Worm (Caenorhabditis elegans) whole organism, L3 larva: ENCODE results near the gene T06D8.10.

Experiments
- R02D3.7 ChIP-seq: fragments of 150-350 bp; optimal IDR thresholded peaks from 2 replicates; lab custom pipeline; 2014; ENCODE audit warnings: missing biosample characterization, missing genetic modification characterization
- ZK546.5 ChIP-seq: sonication (generic microtip); optimal IDR thresholded peaks from 2 replicates; lab custom pipeline; 2017; ENCODE audit warnings: missing biosample characterization, missing genetic modification characterization
- aly-2 ChIP-seq: fragments of 150-350 bp; optimal IDR thresholded peaks from 2 replicates; lab custom pipeline; 2014; ENCODE audit warnings: missing biosample characterization, missing genetic modification characterization
- ama-1 ChIP-seq: fragments of 150-350 bp; optimal IDR thresholded peaks from 2 replicates; lab custom pipeline; 2018
- ceh-16 ChIP-seq: sonication (generic microtip); optimal IDR thresholded peaks from 2 replicates; lab custom pipeline; 2017; ENCODE audit warnings: missing biosample characterization, missing genetic modification characterization
- ceh-82 ChIP-seq: fragments of 150-350 bp; optimal IDR thresholded peaks from 2 replicates; lab custom pipeline; 2014; ENCODE audit warnings: missing biosample characterization, missing genetic modification characterization
- daf-12 ChIP-seq: fragments of 150-350 bp; optimal IDR thresholded peaks from 2 replicates; lab custom pipeline; 2014; ENCODE audit warnings: missing biosample characterization, missing genetic modification reagents, missing genetic modification characterization
- egl-27 ChIP-seq: sonication (generic microtip); optimal IDR thresholded peaks from 4 replicates; lab custom pipeline; 2017; ENCODE audit warnings: missing biosample characterization, missing genetic modification reagents, missing genetic modification characterization
- egl-5 ChIP-seq: fragments of 150-350 bp; optimal IDR thresholded peaks from 2 replicates; lab custom pipeline; 2017; ENCODE audit warnings: missing biosample characterization, missing genetic modification reagents, missing genetic modification characterization, inconsistent platforms
- elt-1 ChIP-seq: fragments of 150-350 bp; optimal IDR thresholded peaks from 2 replicates; lab custom pipeline; 2014; ENCODE audit warnings: missing biosample characterization, missing genetic modification characterization
- elt-2 ChIP-seq: sonication (generic microtip); optimal IDR thresholded peaks from 2 replicates; lab custom pipeline; 2016; ENCODE audit warnings: missing genetic modification reagents, mild to moderate bottlenecking, missing genetic modification characterization, missing compliant biosample characterization
- eor-1 ChIP-seq, 2 experiments: fragments of 150-350 bp; optimal IDR thresholded peaks; 2 replicates each; lab custom pipeline; 2014 to 2018; ENCODE audit warnings: missing biosample characterization in 2 of 2, missing genetic modification characterization in 2 of 2
- fkh-2 ChIP-seq: fragments of 150-350 bp; optimal IDR thresholded peaks from 2 replicates; lab custom pipeline; 2014; ENCODE audit warnings: missing biosample characterization, missing genetic modification reagents, missing genetic modification characterization
- fos-1 ChIP-seq: fragments of 150-350 bp; optimal IDR thresholded peaks from 2 replicates; lab custom pipeline; 2014; ENCODE audit warnings: missing biosample characterization, missing genetic modification characterization
- jun-1 ChIP-seq: fragments of 150-350 bp; optimal IDR thresholded peaks from 2 replicates; lab custom pipeline; 2014; ENCODE audit warnings: missing biosample characterization, missing genetic modification reagents, missing genetic modification characterization
- lin-15B ChIP-seq: fragments of 150-350 bp; optimal IDR thresholded peaks from 2 replicates; lab custom pipeline; 2014; ENCODE audit warnings: missing biosample characterization, missing genetic modification characterization
- lin-39 ChIP-seq: fragments of 150-350 bp; optimal IDR thresholded peaks from 2 replicates; lab custom pipeline; 2018; ENCODE audit warnings: missing biosample characterization, missing genetic modification reagents, missing genetic modification characterization
- lsy-12 ChIP-seq: sonication (generic microtip); optimal IDR thresholded peaks from 2 replicates; lab custom pipeline; 2016; ENCODE audit warnings: mild to moderate bottlenecking, missing genetic modification characterization, missing compliant biosample characterization
- mdl-1 ChIP-seq: fragments of 150-350 bp; optimal IDR thresholded peaks from 2 replicates; lab custom pipeline; 2014; ENCODE audit warnings: missing biosample characterization, missing genetic modification characterization
- nhr-11 ChIP-seq: fragments of 150-350 bp; optimal IDR thresholded peaks from 2 replicates; lab custom pipeline; 2014; ENCODE audit warnings: missing biosample characterization, missing genetic modification characterization
- nhr-12 ChIP-seq: fragments of 150-350 bp; optimal IDR thresholded peaks from 2 replicates; lab custom pipeline; 2014; ENCODE audit warnings: missing biosample characterization, missing genetic modification characterization
- nhr-23 ChIP-seq: fragments of 150-350 bp; optimal IDR thresholded peaks from 2 replicates; lab custom pipeline; 2014; ENCODE audit warnings: missing biosample characterization, missing genetic modification reagents, missing genetic modification characterization
- nhr-237 ChIP-seq: fragments of 150-350 bp; optimal IDR thresholded peaks from 2 replicates; lab custom pipeline; 2014; ENCODE audit warnings: missing biosample characterization, missing genetic modification characterization
- nhr-25 ChIP-seq: sonication (generic microtip); optimal IDR thresholded peaks from 2 replicates; lab custom pipeline; 2017; ENCODE audit warnings: missing biosample characterization, missing genetic modification characterization
- nhr-28 ChIP-seq: fragments of 150-350 bp; optimal IDR thresholded peaks from 2 replicates; lab custom pipeline; 2014; ENCODE audit warnings: missing biosample characterization, missing genetic modification characterization
- nhr-43 ChIP-seq: sonication (generic microtip); optimal IDR thresholded peaks from 2 replicates; lab custom pipeline; 2016; ENCODE audit warnings: mild to moderate bottlenecking, missing genetic modification characterization, missing compliant biosample characterization; ENCODE audit not compliant: poor library complexity, severe bottlenecking
- nhr-67 ChIP-seq: fragments of 150-350 bp; optimal IDR thresholded peaks from 2 replicates; lab custom pipeline; 2014; ENCODE audit warnings: missing biosample characterization, missing genetic modification characterization
- nhr-76 ChIP-seq: fragments of 150-350 bp; sonication (generic microtip); optimal IDR thresholded peaks from 5 replicates; lab custom pipeline; 2014; ENCODE audit warnings: missing biosample characterization, missing genetic modification characterization
- nhr-77 ChIP-seq: fragments of 150-350 bp; optimal IDR thresholded peaks from 2 replicates; lab custom pipeline; 2014; ENCODE audit warnings: missing biosample characterization, missing genetic modification characterization
- pha-4 ChIP-seq: fragments of 150-350 bp; optimal IDR thresholded peaks from 2 replicates; lab custom pipeline; 2014; ENCODE audit warnings: missing biosample characterization, missing genetic modification reagents, missing genetic modification characterization
- snpc-4 ChIP-seq: fragments of 150-350 bp; optimal IDR thresholded peaks from 2 replicates; lab custom pipeline; 2014; ENCODE audit warnings: missing biosample characterization, missing genetic modification characterization
- unc-39 ChIP-seq: sonication (generic microtip); optimal IDR thresholded peaks from 4 replicates; lab custom pipeline; 2017; ENCODE audit warnings: missing biosample characterization, missing genetic modification characterization
- zag-1 ChIP-seq: fragments of 150-350 bp; optimal IDR thresholded peaks from 2 replicates; lab custom pipeline; 2014; ENCODE audit warnings: missing biosample characterization, missing genetic modification characterization
- ztf-11 ChIP-seq: fragments of 150-350 bp; optimal IDR thresholded peaks from 2 replicates; lab custom pipeline; 2014; ENCODE audit warnings: missing biosample characterization, missing genetic modification characterization

Gene T06D8.10

DNA sequence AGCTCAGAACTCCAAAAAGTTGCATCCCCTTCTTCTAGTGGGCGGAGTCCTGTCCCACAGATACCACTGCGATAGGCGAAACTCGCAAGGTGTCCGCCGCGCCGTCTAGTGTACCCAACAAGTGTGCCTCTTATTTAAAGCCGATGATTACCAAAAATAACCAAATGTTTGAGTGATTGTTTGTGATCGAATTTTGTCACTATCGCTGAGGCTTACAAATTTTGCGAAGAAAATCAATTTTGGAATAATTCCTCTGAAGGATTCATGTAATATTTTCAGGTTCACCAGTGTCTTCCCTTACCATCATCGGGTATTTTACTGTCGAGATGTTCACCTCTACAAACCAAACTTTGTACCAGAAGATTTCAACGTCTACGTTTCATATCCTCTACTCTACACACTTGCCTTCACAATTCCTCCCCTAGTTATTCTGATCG, 23.3 kb downstream of the T06D8.10 start (continued):
- TF ChIP-seq ceh-82 (tag; lab: Kevin White, UChicago) (no peak), nhr-25 (tag; lab: Kevin White, UChicago) (peak; percentile 53), ztf-11 (tag; lab: Kevin White, UChicago) (no peak), nhr-77 (tag; lab: Kevin White, UChicago) (no peak), eor-1 (tag; optimal IDR thresholded peaks at IDR 0.05; lab: Kevin White, UChicago) (no peak), daf-12 (tag; lab: Kevin White, UChicago) (no peak), jun-1 (tag; lab: Kevin White, UChicago) (peak; percentile 65), fos-1 (tag; lab: Kevin White, UChicago) (no peak), mdl-1 (tag; lab: Kevin White, UChicago) (no peak), nhr-43 (peak; percentile 87), nhr-28 (tag; lab: Kevin White, UChicago) (no peak), lin-39 (tag; lab: Kevin White, UChicago) (peak; percentile 62), egl-5 (tag; lab: Kevin White, UChicago) (no peak), nhr-76 (tag; lab: Kevin White, UChicago) (no peak), elt-1 (tag; lab: Kevin White, UChicago) (no peak), ZK546.5 (no peak), ceh-16 (tag; lab: Kevin White, UChicago) (no peak), R02D3.7 (tag; lab: Kevin White, UChicago) (peak; percentile 73), nhr-67 (tag; lab: Kevin White, UChicago) (no peak), egl-27 (tag; lab: Kevin White, UChicago) (peak; percentile 8), unc-39 (tag; lab: Kevin White, UChicago) (no peak)
- TF ChIP-seq, all 47 proteins: peak for 22

DNA sequence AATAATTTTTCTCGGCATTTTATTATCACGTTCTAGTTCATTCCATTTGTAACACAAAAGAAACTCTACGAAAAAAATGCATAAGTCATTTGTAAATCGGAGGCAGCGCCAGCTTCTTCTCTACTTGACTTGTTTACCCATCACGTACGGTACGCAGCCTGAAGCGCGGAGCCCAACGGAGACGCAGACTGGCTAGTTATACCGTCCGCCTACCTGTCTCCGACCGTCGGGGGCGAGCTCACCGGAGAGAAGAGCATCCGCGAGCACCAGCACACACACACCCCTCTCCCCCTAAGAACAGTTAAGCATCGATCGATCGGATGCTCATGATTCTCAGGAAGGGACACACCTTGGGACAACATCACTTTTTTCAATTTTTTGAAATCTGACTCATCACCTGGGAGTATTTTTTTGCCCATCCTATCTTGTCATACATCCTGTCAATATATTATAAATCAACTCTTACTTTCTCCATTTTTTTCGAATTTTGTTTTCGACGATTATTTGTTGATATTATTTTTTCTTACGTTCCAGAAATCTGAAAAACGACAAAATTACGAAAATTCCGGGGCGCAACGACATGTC, 25.5 kb downstream of the T06D8.10 start, which contains the start of gene plpr-1:
Gene plpr-1, plus strand, starts transcription at position 535 of the 585 bp plus-strand sequence.
- TF ChIP-seq eor-1 (tag; optimal IDR thresholded peaks at IDR 0.05; lab: Kevin White, UChicago), result no peak
- no peak for TF ChIP-seq nhr-76 (tag; lab: Kevin White, UChicago)
- no peak for TF ChIP-seq elt-2 (tag; lab: Kevin White, UChicago)
- no peak for TF ChIP-seq fos-1 (tag; lab: Kevin White, UChicago)
- no peak for TF ChIP-seq egl-5 (tag; lab: Kevin White, UChicago)
- no peak for TF ChIP-seq jun-1 (tag; lab: Kevin White, UChicago)
- no peak for TF ChIP-seq nhr-237 (tag; lab: Kevin White, UChicago)
- TF ChIP-seq nhr-23, result no peak
- no peak for TF ChIP-seq nhr-11 (tag; lab: Kevin White, UChicago)

DNA sequence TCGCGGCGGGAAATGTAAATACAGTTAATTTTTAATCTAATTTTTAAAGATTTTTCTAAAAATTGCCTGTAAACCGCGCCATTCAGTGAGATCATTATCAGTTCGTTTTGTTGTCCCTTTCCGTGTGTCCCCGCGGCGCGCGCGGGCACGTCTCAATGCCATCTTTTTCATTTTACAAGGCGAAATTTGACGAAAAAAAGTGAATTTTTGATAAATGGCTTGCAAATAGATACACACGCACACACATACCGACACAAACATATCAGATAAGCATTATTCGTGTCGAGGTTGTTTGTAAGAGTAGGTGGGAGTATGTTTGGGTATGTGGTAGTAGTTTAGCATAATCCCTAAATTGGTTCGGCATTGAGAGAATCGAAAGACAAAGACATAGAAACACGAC, 41.5 kb downstream of the T06D8.10 start:
- TF ChIP-seq lin-39 (tag; lab: Kevin White, UChicago) (no peak), fkh-2 (tag; lab: Kevin White, UChicago) (no peak), daf-12 (tag; lab: Kevin White, UChicago) (no peak), elt-1 (tag; lab: Kevin White, UChicago) (peak; percentile 82), nhr-25 (tag; lab: Kevin White, UChicago) (peak; percentile 78)

DNA sequence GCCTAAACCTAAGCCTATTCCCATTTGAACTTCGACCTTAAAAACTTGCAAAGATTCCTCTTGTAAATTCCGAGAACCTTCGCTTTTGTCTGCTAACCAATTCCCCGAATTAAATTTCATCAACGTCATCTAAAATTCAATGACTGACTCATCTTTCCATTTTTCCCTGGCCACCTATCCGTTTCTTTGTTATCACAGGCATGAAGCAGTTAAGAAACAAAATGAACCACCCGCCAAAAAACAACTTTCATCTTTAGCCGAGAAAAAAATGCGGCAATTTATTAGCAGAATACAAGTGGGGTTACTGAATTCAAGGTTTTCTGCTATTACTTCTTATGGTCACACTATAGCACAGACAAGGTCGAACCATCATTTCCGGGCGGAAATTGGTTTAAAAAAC, 42.6 kb downstream of the T06D8.10 start:
- TF ChIP-seq fos-1 (tag; lab: Kevin White, UChicago), result no peak
- TF ChIP-seq ama-1, result no peak
- TF ChIP-seq pha-4 (tag; lab: Kevin White, UChicago), result no peak
- no peak for TF ChIP-seq zag-1 (tag; lab: Kevin White, UChicago)
- no peak for TF ChIP-seq nhr-12 (tag; lab: Kevin White, UChicago)
- no peak for TF ChIP-seq nhr-28 (tag; lab: Kevin White, UChicago)
- TF ChIP-seq lin-39 (tag; lab: Kevin White, UChicago), result no peak
- TF ChIP-seq nhr-76 (tag; lab: Kevin White, UChicago), result no peak
- no peak for TF ChIP-seq snpc-4 (tag; lab: Kevin White, UChicago)
- TF ChIP-seq nhr-11 (tag; lab: Kevin White, UChicago), result no peak
- no peak for TF ChIP-seq nhr-77 (tag; lab: Kevin White, UChicago)
- no peak for TF ChIP-seq nhr-23
- TF ChIP-seq nhr-25 (tag; lab: Kevin White, UChicago), result no peak
- no peak for TF ChIP-seq lsy-12 (tag; lab: Kevin White, UChicago)
- no peak for TF ChIP-seq elt-2 (tag; lab: Kevin White, UChicago)
- no peak for TF ChIP-seq lin-15B (tag; lab: Kevin White, UChicago)
- no peak for TF ChIP-seq aly-2 (tag; lab: Kevin White, UChicago)
